Worm (Caenorhabditis elegans): ENCODE measurements around the gene edg-1.

ce11 chrIV:11350809-11351208 lies 30.2 kb downstream of the edg-1 start:
- TF ChIP-seq him-1 (tag; optimal IDR thresholded peaks at IDR 0.05) (no peak), dao-5 (tag; optimal IDR thresholded peaks at IDR 0.05) (no peak)
